Worm (Caenorhabditis elegans) whole organism, L4/young adult: ENCODE results near the gene asp-3.

Source experiments
- dao-5 ChIP-seq: sonication (generic microtip); optimal IDR thresholded peaks from 2 replicates; lab custom pipeline; 2016; ENCODE audit warnings: missing genotype, missing genetic modification characterization, moderate library complexity, missing compliant biosample characterization
- him-1 ChIP-seq: sonication (generic microtip); optimal IDR thresholded peaks from 2 replicates; lab custom pipeline; 2016; ENCODE audit warnings: missing genotype, missing genetic modification reagents, missing genetic modification characterization, missing compliant biosample characterization

DNA sequence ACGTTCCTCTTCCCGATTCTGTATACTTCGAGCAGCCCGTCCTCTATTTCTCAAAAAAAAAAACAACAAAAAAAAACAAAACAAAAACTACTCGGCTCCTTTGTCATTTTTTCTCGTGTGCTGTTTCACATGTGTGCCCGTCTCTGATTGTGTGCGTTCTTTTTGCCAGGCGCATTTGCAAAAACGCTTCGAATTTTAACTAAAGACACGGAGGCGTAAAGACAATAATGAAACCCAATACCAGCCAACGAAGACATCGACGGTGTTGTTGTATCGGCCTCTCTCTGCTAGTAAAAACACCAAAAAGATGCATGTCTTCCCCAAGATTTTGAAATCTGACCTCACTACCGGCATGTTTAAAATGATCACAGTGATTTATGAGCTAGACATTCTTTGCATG, 44.0 kb upstream of the asp-3 start:
- TF ChIP-seq him-1 (tag; lab: Kevin White, UChicago): no peak
- no peak for TF ChIP-seq dao-5 (tag; lab: Kevin White, UChicago)
